Worm (Caenorhabditis elegans) whole organism, late embryonic: ENCODE results near the gene fbxa-107.

Experiments used
- C38D4.7 ChIP-seq: fragments of 200-800 bp; sonication (Bioruptor generic); optimal IDR thresholded peaks from 2 replicates; lab custom pipeline; 2018; ENCODE audit warnings: mild to moderate bottlenecking, missing genetic modification characterization, moderate library complexity, missing compliant biosample characterization
- K02D7.2 ChIP-seq: sonication (generic microtip); optimal IDR thresholded peaks from 2 replicates; lab custom pipeline; 2017; ENCODE audit warnings: mild to moderate bottlenecking, missing genetic modification characterization, missing compliant biosample characterization
- K09A11.1 ChIP-seq: sonication (generic microtip); optimal IDR thresholded peaks from 2 replicates; lab custom pipeline; 2017; ENCODE audit warnings: antibody characterized with exemption, mild to moderate bottlenecking, missing genetic modification characterization, missing compliant biosample characterization; ENCODE audit not compliant: insufficient read depth
- T23F11.4 ChIP-seq: fragments of 200-800 bp; sonication (Bioruptor generic); optimal IDR thresholded peaks from 2 replicates; lab custom pipeline; 2018; ENCODE audit warnings: mild to moderate bottlenecking, missing genetic modification characterization, missing compliant biosample characterization
- Y22D7AL.16 ChIP-seq: sonication (generic microtip); optimal IDR thresholded peaks from 2 replicates; lab custom pipeline; 2016; ENCODE audit warnings: missing genetic modification characterization, missing compliant biosample characterization
- ceh-14 ChIP-seq: sonication (generic microtip); optimal IDR thresholded peaks from 2 replicates; lab custom pipeline; 2016; ENCODE audit warnings: missing genotype, missing genetic modification characterization, missing compliant biosample characterization
- ceh-2 ChIP-seq: sonication (generic microtip); optimal IDR thresholded peaks from 2 replicates; lab custom pipeline; 2016; ENCODE audit warnings: missing genotype, missing genetic modification characterization, missing compliant biosample characterization
- ceh-22 ChIP-seq: sonication (generic microtip); optimal IDR thresholded peaks from 2 replicates; lab custom pipeline; 2017; ENCODE audit warnings: missing biosample characterization, missing genetic modification characterization
- ceh-24 ChIP-seq: sonication (generic microtip); optimal IDR thresholded peaks from 2 replicates; lab custom pipeline; 2016; ENCODE audit warnings: mild to moderate bottlenecking, missing genetic modification characterization, missing compliant biosample characterization
- ceh-31 ChIP-seq: sonication (generic microtip); optimal IDR thresholded peaks from 2 replicates; lab custom pipeline; 2016; ENCODE audit warnings: missing genetic modification characterization, missing compliant biosample characterization
- ceh-45 ChIP-seq: fragments of 200-800 bp; sonication (Bioruptor generic); IDR thresholded peaks from 2 replicates; pipeline ENCODE4 v1.3.6; 2022; ENCODE audit warnings: missing genetic modification reagents, missing genetic modification characterization, missing compliant biosample characterization
- ceh-6 ChIP-seq: fragments of 200-800 bp; sonication (Bioruptor generic); optimal IDR thresholded peaks from 2 replicates; lab custom pipeline; 2018; ENCODE audit warnings: mild to moderate bottlenecking, missing genetic modification characterization, missing compliant biosample characterization
- dve-1 ChIP-seq: sonication (generic microtip); optimal IDR thresholded peaks from 2 replicates; lab custom pipeline; 2017; ENCODE audit warnings: antibody characterized with exemption, mild to moderate bottlenecking, missing genetic modification characterization, missing compliant biosample characterization
- ets-4 ChIP-seq: sonication (generic microtip); optimal IDR thresholded peaks from 2 replicates; lab custom pipeline; 2016; ENCODE audit warnings: missing genetic modification characterization, missing compliant biosample characterization
- eyg-1 ChIP-seq: sonication (generic microtip); optimal IDR thresholded peaks from 2 replicates; lab custom pipeline; 2016; ENCODE audit warnings: missing genotype, missing genetic modification characterization, missing compliant biosample characterization
- fkh-10 ChIP-seq: fragments of 150-350 bp; optimal IDR thresholded peaks from 2 replicates; lab custom pipeline; 2014; ENCODE audit warnings: missing biosample characterization, missing genetic modification reagents, missing genetic modification characterization
- fkh-6 ChIP-seq: sonication (generic microtip); optimal IDR thresholded peaks from 2 replicates; lab custom pipeline; 2016; ENCODE audit warnings: missing genetic modification characterization, missing compliant biosample characterization
- hlh-13 ChIP-seq: fragments of 200-800 bp; sonication (Bioruptor generic); optimal IDR thresholded peaks from 2 replicates; lab custom pipeline; 2018; ENCODE audit warnings: mild to moderate bottlenecking, missing genetic modification characterization, missing compliant biosample characterization
- hlh-15 ChIP-seq: sonication (generic microtip); optimal IDR thresholded peaks from 2 replicates; lab custom pipeline; 2016; ENCODE audit warnings: missing genetic modification characterization, missing compliant biosample characterization
- hlh-8 ChIP-seq: sonication (generic microtip); optimal IDR thresholded peaks from 2 replicates; lab custom pipeline; 2016; ENCODE audit warnings: missing genotype, missing genetic modification characterization, missing compliant biosample characterization
- lin-11 ChIP-seq: fragments of 200-800 bp; sonication (Bioruptor generic); optimal IDR thresholded peaks from 2 replicates; lab custom pipeline; 2018; ENCODE audit warnings: mild to moderate bottlenecking, missing genetic modification characterization, missing compliant biosample characterization
- mec-3 ChIP-seq: sonication (generic microtip); optimal IDR thresholded peaks from 2 replicates; lab custom pipeline; 2016; ENCODE audit warnings: borderline replicate concordance, missing genetic modification characterization, missing compliant biosample characterization
- nfya-1 ChIP-seq: sonication (generic microtip); optimal IDR thresholded peaks from 2 replicates; lab custom pipeline; 2017; ENCODE audit warnings: missing genetic modification characterization, mild to moderate bottlenecking, missing compliant biosample characterization, antibody characterized with exemption, moderate library complexity
- nhr-11 ChIP-seq: fragments of 150-350 bp; optimal IDR thresholded peaks from 2 replicates; lab custom pipeline; 2014; ENCODE audit warnings: missing biosample characterization, missing genetic modification characterization
- npax-4 ChIP-seq: sonication (generic microtip); optimal IDR thresholded peaks from 2 replicates; lab custom pipeline; 2016; ENCODE audit warnings: missing genetic modification characterization, missing compliant biosample characterization
- odd-2 ChIP-seq: sonication (generic microtip); optimal IDR thresholded peaks from 2 replicates; lab custom pipeline; 2017; ENCODE audit warnings: antibody characterized with exemption, mild to moderate bottlenecking, missing genetic modification characterization, missing compliant biosample characterization
- pat-9 ChIP-seq: fragments of 200-800 bp; sonication (Bioruptor generic); optimal IDR thresholded peaks from 2 replicates; lab custom pipeline; 2018; ENCODE audit warnings: mild to moderate bottlenecking, missing genetic modification characterization, moderate library complexity, missing compliant biosample characterization
- pax-1 ChIP-seq: fragments of 150-350 bp; optimal IDR thresholded peaks from 2 replicates; lab custom pipeline; 2014; ENCODE audit warnings: missing biosample characterization, missing genetic modification characterization
- pha-4 ChIP-seq: fragments of 150-350 bp; optimal IDR thresholded peaks from 2 replicates; lab custom pipeline; 2018; ENCODE audit warnings: missing biosample characterization, missing genetic modification reagents, missing genetic modification characterization
- pqm-1 ChIP-seq: sonication (generic microtip); optimal IDR thresholded peaks from 2 replicates; lab custom pipeline; 2016; ENCODE audit warnings: missing genetic modification characterization, missing compliant biosample characterization
- ref-2 ChIP-seq: sonication (generic microtip); optimal IDR thresholded peaks from 2 replicates; lab custom pipeline; 2016; ENCODE audit warnings: missing genetic modification characterization, missing compliant biosample characterization
- sox-2 ChIP-seq: fragments of 200-800 bp; sonication (Bioruptor generic); IDR thresholded peaks from 2 replicates; pipeline ENCODE4 v1.3.6; 2022; ENCODE audit warnings: missing genetic modification reagents, missing genetic modification characterization, missing compliant biosample characterization
- sox-4 ChIP-seq: sonication (generic microtip); optimal IDR thresholded peaks from 2 replicates; lab custom pipeline; 2017; ENCODE audit warnings: mild to moderate bottlenecking, missing genetic modification characterization, inconsistent platforms, missing compliant biosample characterization
- zip-5 ChIP-seq: sonication (generic microtip); optimal IDR thresholded peaks from 2 replicates; lab custom pipeline; 2016; ENCODE audit warnings: missing genetic modification characterization, missing compliant biosample characterization

fbxa-107 gene

DNA sequence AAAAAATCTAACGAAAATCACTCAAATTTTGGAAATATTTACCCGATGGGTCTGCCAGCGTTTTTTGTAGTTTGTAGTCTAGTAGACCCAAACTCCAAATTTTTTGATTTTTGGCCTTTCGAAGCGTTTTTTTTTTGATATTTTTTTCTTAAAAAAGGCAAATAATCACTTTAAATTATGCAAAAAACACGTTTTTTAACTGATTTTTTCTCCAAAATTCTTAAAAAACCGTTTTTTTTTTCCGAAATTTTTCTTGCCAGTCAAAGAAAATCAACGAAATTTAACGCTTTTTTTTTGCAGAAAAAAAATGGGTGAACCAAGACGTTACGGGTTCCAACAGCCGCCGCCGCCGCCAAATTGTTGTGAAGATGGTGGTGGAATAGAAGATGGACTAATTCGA, 15.8 kb upstream of the fbxa-107 start, which contains the start of gene Y37H2A.1:
TSS of gene Y37H2A.1 (plus strand) at position 301 of the 400 bp plus-strand sequence.
- no peak for TF ChIP-seq fkh-6
- no peak for TF ChIP-seq sox-2 (GFP tag; lab: Robert Waterston, UW)
- TF ChIP-seq eyg-1 (tag; lab: Kevin White, UChicago): no peak
- TF ChIP-seq ceh-14 (tag; lab: Kevin White, UChicago): no peak
- TF ChIP-seq C38D4.7: no peak
- no peak for TF ChIP-seq ceh-24 (tag; lab: Kevin White, UChicago)
- TF ChIP-seq ceh-22: no peak
- TF ChIP-seq Y22D7AL.16 (tag; lab: Kevin White, UChicago): no peak
- no peak for TF ChIP-seq lin-11
- no peak for TF ChIP-seq ceh-45 (GFP tag; lab: Robert Waterston, UW)
- no peak for TF ChIP-seq hlh-15 (tag; lab: Kevin White, UChicago)
- TF ChIP-seq dve-1 (tag; lab: Kevin White, UChicago): no peak
- no peak for TF ChIP-seq npax-4 (tag; lab: Kevin White, UChicago)
- no peak for TF ChIP-seq hlh-13

DNA sequence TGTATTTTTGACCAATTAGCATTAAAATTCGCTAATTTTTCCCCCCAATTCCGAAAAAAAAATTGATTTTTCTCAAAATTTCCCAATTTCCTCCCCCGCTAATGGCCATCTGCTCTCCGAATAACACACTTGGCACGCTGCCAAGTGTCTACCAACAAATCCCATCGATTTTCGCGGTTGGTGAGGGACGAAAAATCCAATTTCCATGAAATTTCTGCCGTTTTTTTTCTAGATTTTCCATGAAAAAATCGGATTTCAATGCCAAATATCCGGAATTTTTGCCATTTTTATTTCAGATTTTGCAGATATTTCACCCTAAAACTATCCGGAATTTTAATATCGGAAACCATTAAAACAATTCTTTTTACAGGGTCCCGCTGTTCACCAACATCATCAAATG, 14.3 kb upstream of the fbxa-107 start:
- no peak for TF ChIP-seq ets-4 (tag; lab: Kevin White, UChicago)
- no peak for TF ChIP-seq ref-2 (tag; lab: Kevin White, UChicago)
- TF ChIP-seq pax-1 (tag; lab: Kevin White, UChicago): no peak

DNA sequence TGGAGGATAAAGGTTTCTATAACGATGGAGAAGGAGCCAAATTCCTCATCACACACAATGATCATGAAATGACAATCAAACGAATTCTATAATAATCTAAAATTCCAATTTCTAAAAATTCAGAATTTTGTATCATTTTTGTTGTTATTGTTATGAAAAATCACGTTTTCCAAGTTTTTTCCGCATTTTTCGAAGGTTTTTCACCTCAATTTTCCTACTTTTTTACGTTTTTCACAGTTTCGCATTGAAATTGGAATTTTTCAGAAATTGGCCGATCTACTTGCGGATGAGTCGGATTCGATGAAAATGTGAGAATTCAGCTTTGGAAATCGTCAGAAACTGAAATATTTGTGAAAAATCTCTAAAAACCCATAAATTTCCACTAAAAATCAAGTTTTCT, 1.3 kb downstream of the fbxa-107 start, which contains the start of gene fbxa-210:
TSS of gene fbxa-210 (plus strand) at position 301 of the 400 bp plus-strand sequence.
- TF ChIP-seq lin-11 (no peak), sox-4 (tag; lab: Kevin White, UChicago) (no peak), ceh-24 (tag; lab: Kevin White, UChicago) (no peak)

DNA sequence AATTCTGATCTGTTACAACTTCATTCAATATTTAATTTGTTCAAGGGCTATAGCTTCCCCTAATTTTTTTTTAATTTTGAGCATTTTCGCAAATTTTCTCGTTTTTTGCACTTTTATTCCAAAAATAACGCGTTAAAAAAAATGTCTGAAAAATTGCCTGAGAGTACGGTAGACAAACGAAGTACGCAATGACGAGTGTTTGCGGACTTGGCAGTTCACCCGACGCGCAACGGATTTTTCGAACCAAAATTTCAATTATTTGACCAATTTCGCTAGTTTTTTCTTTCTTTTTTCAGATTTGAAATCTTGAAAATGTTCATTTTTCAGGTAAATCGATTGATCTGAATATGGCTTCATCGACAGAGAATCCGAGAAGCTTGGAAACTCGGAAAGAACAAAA, 3.5 kb downstream of the fbxa-107 start, which contains the start of gene fbxa-211:
TSS of gene fbxa-211 (plus strand) at position 328 of the 400 bp plus-strand sequence.
- TF ChIP-seq odd-2 (tag; lab: Kevin White, UChicago) (no peak), pqm-1 (no peak), ceh-22 (no peak), zip-5 (tag; lab: Kevin White, UChicago) (no peak), ceh-6 (GFP tag; lab: Kevin White, UChicago) (no peak), fkh-6 (no peak), nfya-1 (tag; lab: Kevin White, UChicago) (no peak), mec-3 (tag; lab: Kevin White, UChicago) (no peak), T23F11.4 (GFP tag; lab: Kevin White, UChicago) (no peak), dve-1 (tag; lab: Kevin White, UChicago) (no peak), ceh-14 (tag; lab: Kevin White, UChicago) (no peak), K09A11.1 (no peak), ref-2 (tag; lab: Kevin White, UChicago) (no peak), K02D7.2 (tag; lab: Kevin White, UChicago) (no peak), sox-4 (tag; lab: Kevin White, UChicago) (no peak), hlh-8 (no peak), fkh-10 (GFP tag; lab: Kevin White, UChicago) (no peak)

DNA sequence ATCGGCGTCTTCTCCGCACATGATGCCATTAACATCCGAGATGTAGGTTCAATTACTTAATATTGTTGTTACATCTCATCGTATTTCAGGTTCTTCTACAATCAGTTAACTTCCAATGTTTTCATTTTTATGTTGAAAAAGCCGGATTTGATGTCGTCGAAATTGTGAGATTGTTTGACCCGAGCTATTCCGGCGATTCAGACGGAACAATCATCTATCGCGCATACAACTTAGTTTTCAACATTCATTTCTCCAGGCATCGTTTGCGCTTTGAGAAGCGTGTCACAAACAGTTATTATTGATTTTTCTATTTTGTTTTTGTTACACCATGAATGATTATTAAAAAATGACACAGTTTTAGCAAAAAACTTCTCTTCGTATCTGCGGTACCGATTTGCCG, 4.8 kb downstream of the fbxa-107 start:
- TF ChIP-seq eyg-1 (tag; lab: Kevin White, UChicago) (no peak), ceh-6 (GFP tag; lab: Kevin White, UChicago) (no peak), ceh-22 (no peak), sox-2 (GFP tag; lab: Robert Waterston, UW) (no peak), ceh-2 (tag; lab: Kevin White, UChicago) (no peak), pax-1 (tag; lab: Kevin White, UChicago) (no peak), ceh-31 (tag; lab: Kevin White, UChicago) (no peak), lin-11 (no peak), T23F11.4 (GFP tag; lab: Kevin White, UChicago) (no peak), pqm-1 (no peak), pat-9 (tag; lab: Kevin White, UChicago) (no peak), pha-4 (tag; lab: Kevin White, UChicago) (no peak), nhr-11 (tag; lab: Kevin White, UChicago) (no peak)
